Fruit fly (Drosophila melanogaster): ENCODE results near the gene apolpp.

dm6 chr4:1112867-1113769 lies 52.3 kb downstream of the apolpp start:
- peak; percentile 88 for TF ChIP-seq CG8632 (GFP tag; optimal IDR thresholded peaks at IDR 0.05)
- peak; percentile 98 for TF ChIP-seq Eip78C (GFP tag)
- peak; percentile 96 for TF ChIP-seq acj6 (GFP tag; optimal IDR thresholded peaks at IDR 0.05)
- no peak for TF ChIP-seq ss (GFP tag; optimal IDR thresholded peaks at IDR 0.05)
- TF ChIP-seq Sox102F (GFP tag; optimal IDR thresholded peaks at IDR 0.05), result peak; percentile 96
- peak; percentile 85 for TF ChIP-seq Ets21C (GFP tag; optimal IDR thresholded peaks at IDR 0.05)
- TF ChIP-seq CG31627 (GFP tag; optimal IDR thresholded peaks at IDR 0.05), result peak; percentile 93
- peak; percentile 88 for TF ChIP-seq dac (GFP tag; optimal IDR thresholded peaks at IDR 0.05)

All from whole organism, prepupa.